Fruit fly (Drosophila melanogaster) whole organism, embryonic: Measurements from ENCODE around the gene htt.

Experiments used
- BEAF-32 ChIP-seq: fragments of 200-800 bp; sonication (Bioruptor generic); optimal IDR thresholded peaks from 3 replicates; lab custom pipeline; 2017; ENCODE audit warnings: missing biosample characterization, missing genetic modification characterization, mild to moderate bottlenecking, moderate library complexity, missing genetic modification reagents
- CG15514 ChIP-seq: fragments of 200-800 bp; sonication (Bioruptor generic); optimal IDR thresholded peaks from 3 replicates; lab custom pipeline; 2017; ENCODE audit warnings: missing biosample characterization, missing genetic modification characterization, mild to moderate bottlenecking, moderate library complexity, missing genetic modification reagents
- CG5180 ChIP-seq: fragments of 200-800 bp; sonication (Bioruptor generic); optimal IDR thresholded peaks from 3 replicates; lab custom pipeline; 2017; ENCODE audit warnings: missing biosample characterization, missing genetic modification characterization, mild to moderate bottlenecking, moderate library complexity, missing genetic modification reagents
- CG8281 ChIP-seq: fragments of 200-800 bp; sonication (Bioruptor generic); optimal IDR thresholded peaks from 2 replicates; lab custom pipeline; 2018; ENCODE audit warnings: missing biosample characterization, mild to moderate bottlenecking, missing genetic modification characterization, moderate library complexity
- fd64A ChIP-seq: fragments of 200-800 bp; sonication (Bioruptor generic); optimal IDR thresholded peaks from 3 replicates; lab custom pipeline; 2018; ENCODE audit warnings: missing biosample characterization, mild to moderate bottlenecking, missing genetic modification characterization
- kay ChIP-seq: fragments of 200-800 bp; sonication (Bioruptor generic); optimal IDR thresholded peaks from 2 replicates; lab custom pipeline; 2016; ENCODE audit warnings: missing biosample characterization, missing genetic modification characterization

dm6 chr3R:28672134-28672533, 23.9 kb upstream of the htt start:
- TF ChIP-seq fd64A (GFP tag; lab: Kevin White, UChicago), result peak; percentile 51
- peak; percentile 55 for TF ChIP-seq kay (GFP tag; lab: Kevin White, UChicago)
- peak; percentile 75 for TF ChIP-seq CG15514
- peak; percentile 52 for TF ChIP-seq CG5180 (GFP tag; lab: Kevin White, UChicago)
- TF ChIP-seq CG8281 (tag; lab: Kevin White, UChicago), result peak; percentile 48
- TF ChIP-seq BEAF-32 (GFP tag; lab: Kevin White, UChicago), result peak; percentile 17
